Worm (Caenorhabditis elegans): ENCODE measurements around the gene sym-4.

sym-4 gene

ce11 chrX:14180151-14180550 lies 10.7 kb upstream of the sym-4 start, which contains the start of gene C37E2.3:
C37E2.3 (plus strand) TSS chrX:14180451.
- TF ChIP-seq ceh-39 (tag; optimal IDR thresholded peaks at IDR 0.05) (no peak), elt-3 (tag; optimal IDR thresholded peaks at IDR 0.05) (no peak), lsy-2 (tag; optimal IDR thresholded peaks at IDR 0.05) (no peak), hlh-1 (tag; optimal IDR thresholded peaks at IDR 0.05) (no peak), ces-1 (GFP tag; optimal IDR thresholded peaks at IDR 0.05) (no peak), sptf-1 (tag; optimal IDR thresholded peaks at IDR 0.05) (no peak)

- TF ChIP-seq bed-3 (GFP tag; optimal IDR thresholded peaks at IDR 0.05) (no peak), flh-1 (GFP tag; optimal IDR thresholded peaks at IDR 0.05) (no peak), ceh-39 (tag; optimal IDR thresholded peaks at IDR 0.05) (no peak), sem-2 (GFP tag; optimal IDR thresholded peaks at IDR 0.05) (no peak), elt-3 (tag; optimal IDR thresholded peaks at IDR 0.05) (no peak), nhr-76 (tag; optimal IDR thresholded peaks at IDR 0.05) (no peak), elt-1 (tag; optimal IDR thresholded peaks at IDR 0.05; ENCODE audit: borderline replicate concordance, insufficient read depth) (no peak), tbx-8 (GFP tag; optimal IDR thresholded peaks at IDR 0.05) (no peak), ceh-43 (GFP tag; optimal IDR thresholded peaks at IDR 0.05) (no peak)
Observed at ce11 chrX:14179488-14179887, 10.1 kb upstream of the sym-4 start.

- no peak for TF ChIP-seq tbx-8 (GFP tag; optimal IDR thresholded peaks at IDR 0.05)
- TF ChIP-seq unc-39 (tag; optimal IDR thresholded peaks at IDR 0.05), result no peak
- TF ChIP-seq nhr-2 (tag; optimal IDR thresholded peaks at IDR 0.05), result no peak
- no peak for TF ChIP-seq ceh-43 (GFP tag; optimal IDR thresholded peaks at IDR 0.05)
Observed at ce11 chrX:14178688-14179087, 9.3 kb upstream of the sym-4 start, which contains the start of gene C37E2.10. C37E2.10 (plus strand) TSS chrX:14178988.

- TF ChIP-seq ztf-11 (tag; optimal IDR thresholded peaks at IDR 0.05), result no peak
- no peak for TF ChIP-seq drap-1 (GFP tag; optimal IDR thresholded peaks at IDR 0.05)
- TF ChIP-seq mep-1 (tag; optimal IDR thresholded peaks at IDR 0.05), result no peak
- TF ChIP-seq sem-2 (GFP tag; optimal IDR thresholded peaks at IDR 0.05), result no peak
- no peak for TF ChIP-seq sptf-1 (tag; optimal IDR thresholded peaks at IDR 0.05)
- no peak for TF ChIP-seq elt-3 (tag; optimal IDR thresholded peaks at IDR 0.05)
- no peak for TF ChIP-seq zip-8 (tag; optimal IDR thresholded peaks at IDR 0.05)
- TF ChIP-seq mab-5 (tag; optimal IDR thresholded peaks at IDR 0.05), result no peak
- TF ChIP-seq M03D4.4 (tag; optimal IDR thresholded peaks at IDR 0.05), result no peak
- no peak for TF ChIP-seq lin-32 (GFP tag; optimal IDR thresholded peaks at IDR 0.05)
- TF ChIP-seq hlh-1 (tag; optimal IDR thresholded peaks at IDR 0.05), result no peak
- no peak for TF ChIP-seq ceh-39 (tag; optimal IDR thresholded peaks at IDR 0.05)
- TF ChIP-seq flh-1 (GFP tag; optimal IDR thresholded peaks at IDR 0.05), result no peak
- no peak for TF ChIP-seq elt-1 (tag; optimal IDR thresholded peaks at IDR 0.05; ENCODE audit: borderline replicate concordance, insufficient read depth)
- no peak for TF ChIP-seq ceh-43 (GFP tag; optimal IDR thresholded peaks at IDR 0.05)
- no peak for TF ChIP-seq lin-13 (tag; optimal IDR thresholded peaks at IDR 0.05)
- TF ChIP-seq mls-2 (tag; optimal IDR thresholded peaks at IDR 0.05), result no peak
- no peak for TF ChIP-seq unc-39 (tag; optimal IDR thresholded peaks at IDR 0.05)
Observed at ce11 chrX:14175740-14176139, 6.3 kb upstream of the sym-4 start, which contains the start of gene C37E2.2. C37E2.2 (plus strand) TSS chrX:14176040.

ce11 chrX:14173850-14174249 lies 4.4 kb upstream of the sym-4 start, which contains the start of gene idhb-1:
idhb-1 (minus strand) TSS chrX:14174063.
- TF ChIP-seq ztf-11 (tag; optimal IDR thresholded peaks at IDR 0.05) (no peak), zip-8 (tag; optimal IDR thresholded peaks at IDR 0.05) (no peak), ceh-39 (tag; optimal IDR thresholded peaks at IDR 0.05) (no peak), nhr-76 (tag; optimal IDR thresholded peaks at IDR 0.05) (no peak), mep-1 (tag; optimal IDR thresholded peaks at IDR 0.05) (peak; percentile 24), M03D4.4 (tag; optimal IDR thresholded peaks at IDR 0.05) (no peak), sptf-1 (tag; optimal IDR thresholded peaks at IDR 0.05) (no peak), sem-2 (GFP tag; optimal IDR thresholded peaks at IDR 0.05) (no peak), elt-1 (tag; optimal IDR thresholded peaks at IDR 0.05; ENCODE audit: borderline replicate concordance, insufficient read depth) (no peak), bed-3 (GFP tag; optimal IDR thresholded peaks at IDR 0.05) (no peak), ces-1 (GFP tag; optimal IDR thresholded peaks at IDR 0.05) (no peak), ham-2 (GFP tag; optimal IDR thresholded peaks at IDR 0.05) (no peak), lin-32 (GFP tag; optimal IDR thresholded peaks at IDR 0.05) (no peak), drap-1 (GFP tag; optimal IDR thresholded peaks at IDR 0.05) (no peak), unc-120 (tag; optimal IDR thresholded peaks at IDR 0.05; ENCODE audit: poor library complexity, severe bottlenecking) (no peak), nhr-12 (tag; optimal IDR thresholded peaks at IDR 0.05) (no peak), tbx-8 (GFP tag; optimal IDR thresholded peaks at IDR 0.05) (no peak), unc-62 (GFP tag; optimal IDR thresholded peaks at IDR 0.05) (no peak), nhr-2 (tag; optimal IDR thresholded peaks at IDR 0.05) (no peak), lin-13 (tag; optimal IDR thresholded peaks at IDR 0.05) (peak; percentile 83), mab-5 (tag; optimal IDR thresholded peaks at IDR 0.05) (no peak), blmp-1 (tag; optimal IDR thresholded peaks at IDR 0.05) (no peak), unc-39 (tag; optimal IDR thresholded peaks at IDR 0.05) (no peak), lsy-2 (tag; optimal IDR thresholded peaks at IDR 0.05) (peak; percentile 51), mls-2 (tag; optimal IDR thresholded peaks at IDR 0.05) (peak; percentile 11), nhr-28 (tag; optimal IDR thresholded peaks at IDR 0.05) (no peak), hlh-1 (tag; optimal IDR thresholded peaks at IDR 0.05) (peak; percentile 89), ceh-83 (GFP tag; optimal IDR thresholded peaks at IDR 0.05) (no peak), nhr-237 (tag; optimal IDR thresholded peaks at IDR 0.05) (no peak), elt-3 (tag; optimal IDR thresholded peaks at IDR 0.05) (no peak), flh-1 (GFP tag; optimal IDR thresholded peaks at IDR 0.05) (no peak), ceh-43 (GFP tag; optimal IDR thresholded peaks at IDR 0.05) (no peak), cnd-1 (tag; optimal IDR thresholded peaks at IDR 0.05) (peak; percentile 9), pha-4 (tag; optimal IDR thresholded peaks at IDR 0.05) (peak; percentile 31), snpc-4 (tag; optimal IDR thresholded peaks at IDR 0.05) (no peak)

Data from whole organism, mixed stage, embryonic.